Worm (Caenorhabditis elegans): Measurements from ENCODE around the gene F54F12.1.

DNA sequence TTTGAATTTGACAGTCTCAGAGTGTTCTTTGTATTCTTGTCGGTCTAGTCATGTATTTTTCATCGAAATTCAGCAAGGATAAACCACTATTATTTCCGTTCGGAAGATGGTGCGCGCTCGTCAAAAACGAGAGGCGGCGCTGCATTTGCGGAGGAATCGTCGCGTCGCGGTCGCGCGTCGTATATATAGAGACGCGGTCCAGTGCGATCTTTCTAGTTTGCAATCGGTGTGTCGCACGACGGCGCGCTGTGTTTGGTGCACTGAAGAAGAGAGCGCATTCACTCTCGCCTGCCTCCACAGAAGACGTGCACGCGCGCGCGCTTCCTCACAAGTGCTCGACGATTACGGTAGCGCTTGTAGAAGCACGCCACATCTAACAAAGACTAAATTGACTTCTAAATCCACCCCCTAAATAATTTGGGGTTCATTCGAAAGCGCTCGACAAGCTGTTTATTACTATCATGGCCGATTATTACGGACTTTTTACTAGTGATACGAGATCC lies 15.4 kb upstream of the F54F12.1 start, which contains the start of gene Y39E4B.6:
- TF ChIP-seq aly-2 (tag; optimal IDR thresholded peaks at IDR 0.05) (peak; percentile 86), Y116A8C.19 (tag; optimal IDR thresholded peaks at IDR 0.05; ENCODE audit: borderline replicate concordance) (no peak), swsn-7 (tag; optimal IDR thresholded peaks at IDR 0.05) (peak; percentile 99), snpc-4 (tag; optimal IDR thresholded peaks at IDR 0.05) (peak; percentile 81), elt-3 (tag; optimal IDR thresholded peaks at IDR 0.05) (peak in 5 of 6 experiments; percentile 15 to 90 (median 60)), egl-27 (tag; optimal IDR thresholded peaks at IDR 0.05) (peak; percentile 75 to 84), dsc-1 (tag; optimal IDR thresholded peaks at IDR 0.05) (peak; percentile 95), unc-86 (tag; optimal IDR thresholded peaks at IDR 0.05) (peak; percentile 99)

All from whole organism, L1 larva.